Worm (Caenorhabditis elegans) whole organism, L4 larva: ENCODE results near the gene sre-18.

Source experiments
- T20F7.1 ChIP-seq: fragments of 200-800 bp; sonication (Bioruptor generic); optimal IDR thresholded peaks from 2 replicates; lab custom pipeline; 2018; ENCODE audit warnings: mild to moderate bottlenecking, missing genetic modification characterization, missing compliant biosample characterization
- Y5F2A.4 ChIP-seq: fragments of 200-800 bp; sonication (Bioruptor generic); optimal IDR thresholded peaks from 2 replicates; lab custom pipeline; 2018; ENCODE audit warnings: mild to moderate bottlenecking, missing genetic modification characterization, missing compliant biosample characterization
- ZK337.2 ChIP-seq: fragments of 200-800 bp; sonication (Bioruptor generic); IDR thresholded peaks from 2 replicates; pipeline ENCODE4 v1.3.6; 2022; ENCODE audit warnings: missing genetic modification reagents, missing genetic modification characterization, missing compliant biosample characterization
- ZK546.5 ChIP-seq, 2 experiments: sonication (generic microtip); optimal IDR thresholded peaks; 2 replicates each; lab custom pipeline; 2017; ENCODE audit warnings: missing biosample characterization in 2 of 2, missing genetic modification characterization in 2 of 2
- aha-1 ChIP-seq: fragments of 150-350 bp; peaks from one replicate; lab custom pipeline; 2014; ENCODE audit warnings: missing biosample characterization, missing genetic modification characterization
- aly-2 ChIP-seq: sonication (generic microtip); optimal IDR thresholded peaks from 2 replicates; lab custom pipeline; 2018; ENCODE audit warnings: missing biosample characterization, missing genetic modification characterization
- ama-1 ChIP-seq: fragments of 150-350 bp; optimal IDR thresholded peaks from 2 replicates; lab custom pipeline; 2014; ENCODE audit warnings: inconsistent platforms, mixed read lengths
- ceh-28 ChIP-seq: fragments of 150-350 bp; optimal IDR thresholded peaks from 2 replicates; lab custom pipeline; 2014; ENCODE audit warnings: missing biosample characterization, missing genetic modification reagents, missing genetic modification characterization
- ceh-82 ChIP-seq: sonication (generic microtip); optimal IDR thresholded peaks from 2 replicates; lab custom pipeline; 2017; ENCODE audit warnings: missing biosample characterization, missing genetic modification characterization
- ces-1 ChIP-seq: fragments of 150-350 bp; sonication (generic microtip); optimal IDR thresholded peaks from 4 replicates; lab custom pipeline; 2014; ENCODE audit warnings: missing biosample characterization, missing genetic modification reagents, missing genetic modification characterization
- dve-1 ChIP-seq: sonication (generic microtip); optimal IDR thresholded peaks from 2 replicates; lab custom pipeline; 2017; ENCODE audit warnings: antibody characterized with exemption, mild to moderate bottlenecking, missing genetic modification characterization, missing compliant biosample characterization; ENCODE audit not compliant: insufficient read depth
- fkh-10 ChIP-seq: fragments of 150-350 bp; optimal IDR thresholded peaks from 2 replicates; lab custom pipeline; 2014; ENCODE audit warnings: missing biosample characterization, missing genetic modification reagents, missing genetic modification characterization
- hlh-11 ChIP-seq: fragments of 200-800 bp; sonication (Bioruptor generic); optimal IDR thresholded peaks from 2 replicates; lab custom pipeline; 2018; ENCODE audit warnings: mild to moderate bottlenecking, missing genetic modification characterization, missing compliant biosample characterization
- lim-7 ChIP-seq: fragments of 200-800 bp; sonication (Bioruptor generic); IDR thresholded peaks from 2 replicates; pipeline ENCODE4 v1.3.6; 2022; ENCODE audit warnings: missing genetic modification characterization, missing compliant biosample characterization
- lir-3 ChIP-seq: sonication (generic microtip); optimal IDR thresholded peaks from 2 replicates; lab custom pipeline; 2016; ENCODE audit warnings: mild to moderate bottlenecking, missing genetic modification characterization, missing compliant biosample characterization
- lsy-2 ChIP-seq, 2 experiments: fragments of 150-350 bp in 1 of 2; sonication (generic microtip) in 1 of 2; optimal IDR thresholded peaks; 2 replicates each; lab custom pipeline; 2014 to 2017; ENCODE audit warnings: missing biosample characterization in 2 of 2, missing genetic modification characterization in 2 of 2
- madf-5 ChIP-seq, 2 experiments: fragments of 200-800 bp; sonication (Bioruptor generic); IDR thresholded peaks; 2 replicates each; pipeline ENCODE4 v1.3.6; 2022; ENCODE audit warnings: missing compliant biosample characterization in 2 of 2, missing genetic modification characterization in 2 of 2
- mdl-1 ChIP-seq, 2 experiments: fragments of 150-350 bp in 1 of 2; sonication (generic microtip) in 1 of 2; optimal IDR thresholded peaks; 2 replicates each; lab custom pipeline; 2014 to 2017; ENCODE audit warnings: missing biosample characterization in 2 of 2, missing genetic modification characterization in 2 of 2
- mdt-29 ChIP-seq: fragments of 200-800 bp; sonication (Bioruptor generic); IDR thresholded peaks from 2 replicates; pipeline ENCODE4 v1.3.6; 2022; ENCODE audit warnings: missing genetic modification reagents, missing genetic modification characterization, missing compliant biosample characterization
- mxl-2 ChIP-seq: fragments of 200-800 bp; sonication (Bioruptor generic); conservative IDR thresholded peaks from 2 replicates; pipeline ENCODE4 v1.3.6; 2022; ENCODE audit warnings: missing genetic modification reagents, missing genetic modification characterization, missing compliant biosample characterization
- nhr-11 ChIP-seq: fragments of 150-350 bp; optimal IDR thresholded peaks from 2 replicates; lab custom pipeline; 2014; ENCODE audit warnings: missing biosample characterization, missing genetic modification characterization
- nhr-25 ChIP-seq: sonication (generic microtip); optimal IDR thresholded peaks from 2 replicates; lab custom pipeline; 2017; ENCODE audit warnings: missing genetic modification characterization, mild to moderate bottlenecking, missing compliant biosample characterization, antibody characterized with exemption, moderate library complexity, borderline replicate concordance; ENCODE audit not compliant: insufficient read depth
- nhr-42 ChIP-seq: fragments of 200-800 bp; sonication (Bioruptor generic); IDR thresholded peaks from 2 replicates; pipeline ENCODE4 v1.3.6; 2022; ENCODE audit warnings: missing genetic modification characterization, missing compliant biosample characterization
- nhr-48 ChIP-seq: sonication (generic microtip); optimal IDR thresholded peaks from 2 replicates; lab custom pipeline; 2016; ENCODE audit warnings: mild to moderate bottlenecking, missing genetic modification characterization, missing compliant biosample characterization
- nhr-76 ChIP-seq: fragments of 150-350 bp; optimal IDR thresholded peaks from 2 replicates; lab custom pipeline; 2014; ENCODE audit warnings: missing biosample characterization, missing genetic modification characterization
- rbr-2 ChIP-seq: sonication (generic microtip); optimal IDR thresholded peaks from 2 replicates; lab custom pipeline; 2016; ENCODE audit warnings: missing genotype, missing genetic modification characterization, missing compliant biosample characterization
- saeg-2 ChIP-seq: fragments of 200-800 bp; sonication (Bioruptor generic); IDR thresholded peaks from 2 replicates; pipeline ENCODE4 v1.3.6; 2022; ENCODE audit warnings: missing genetic modification reagents, missing genetic modification characterization, missing compliant biosample characterization
- spr-1 ChIP-seq: sonication (generic microtip); optimal IDR thresholded peaks from 2 replicates; lab custom pipeline; 2016; ENCODE audit warnings: mild to moderate bottlenecking, missing genetic modification characterization, missing compliant biosample characterization
- tag-97 ChIP-seq: fragments of 200-800 bp; sonication (Bioruptor generic); IDR thresholded peaks from 2 replicates; pipeline ENCODE4 v1.3.6; 2022; ENCODE audit warnings: missing genetic modification characterization, missing compliant biosample characterization
- tra-1 ChIP-seq: fragments of 200-800 bp; sonication (Bioruptor generic); IDR thresholded peaks from 2 replicates; pipeline ENCODE4 v1.3.6; 2022; ENCODE audit warnings: missing genetic modification reagents, missing genetic modification characterization, missing compliant biosample characterization
- unc-130 ChIP-seq: sonication (generic microtip); optimal IDR thresholded peaks from 2 replicates; lab custom pipeline; 2016; ENCODE audit warnings: missing genetic modification reagents, missing genetic modification characterization, missing compliant biosample characterization
- zip-2 ChIP-seq: fragments of 150-350 bp; optimal IDR thresholded peaks from 2 replicates; lab custom pipeline; 2014; ENCODE audit warnings: missing biosample characterization, missing genetic modification characterization
- ztf-11 ChIP-seq: fragments of 150-350 bp; optimal IDR thresholded peaks from 2 replicates; lab custom pipeline; 2014; ENCODE audit warnings: missing biosample characterization, missing genetic modification characterization
- ztf-7 ChIP-seq: fragments of 150-350 bp; optimal IDR thresholded peaks from 2 replicates; lab custom pipeline; 2014; ENCODE audit warnings: missing biosample characterization, missing genetic modification characterization

The sre-18 gene

DNA sequence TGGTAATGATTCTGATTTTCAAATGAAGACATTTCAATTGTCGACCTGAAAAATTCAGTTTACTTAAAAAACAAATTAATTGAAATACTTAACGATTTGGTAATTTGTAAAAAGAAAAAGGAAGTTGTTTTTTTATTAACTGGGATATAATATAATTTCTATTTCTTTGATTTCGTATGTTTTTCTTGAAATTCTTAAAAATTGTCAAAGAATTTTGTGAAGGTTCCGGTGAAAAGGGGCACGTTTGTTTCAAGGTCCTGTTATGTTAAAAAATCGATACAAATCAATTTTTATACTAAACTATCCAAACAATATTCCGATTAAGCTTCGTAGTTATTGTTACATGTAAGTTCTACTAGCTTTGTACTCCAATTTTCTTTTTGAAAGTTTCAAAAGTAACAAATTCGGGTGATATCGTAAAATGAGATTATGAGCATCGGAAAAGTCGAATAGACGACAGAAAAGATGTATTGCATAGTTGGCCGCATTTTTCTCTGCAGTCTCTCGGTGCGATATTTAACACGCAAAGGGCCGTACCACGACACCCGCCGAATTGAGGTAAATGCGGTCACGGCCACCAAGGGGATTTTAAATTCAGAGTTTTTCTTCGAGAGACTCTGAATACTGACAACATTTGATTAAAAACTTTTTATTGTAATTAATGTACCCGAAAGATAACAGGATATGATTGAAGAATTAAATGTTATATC, 29.7 kb upstream of the sre-18 start, which contains the start of gene Y39C12A.9:
Y39C12A.9 (minus strand) TSS at position 51 of the 710 bp plus-strand sequence.
- TF ChIP-seq nhr-11: no peak
- peak; percentile 27 for TF ChIP-seq aha-1
- TF ChIP-seq lsy-2 (tag; optimal IDR thresholded peaks at IDR 0.05; lab: Kevin White, UChicago): peak in 1 of 2 experiments; percentile 13
- TF ChIP-seq, all 104 proteins: peak for 2

DNA sequence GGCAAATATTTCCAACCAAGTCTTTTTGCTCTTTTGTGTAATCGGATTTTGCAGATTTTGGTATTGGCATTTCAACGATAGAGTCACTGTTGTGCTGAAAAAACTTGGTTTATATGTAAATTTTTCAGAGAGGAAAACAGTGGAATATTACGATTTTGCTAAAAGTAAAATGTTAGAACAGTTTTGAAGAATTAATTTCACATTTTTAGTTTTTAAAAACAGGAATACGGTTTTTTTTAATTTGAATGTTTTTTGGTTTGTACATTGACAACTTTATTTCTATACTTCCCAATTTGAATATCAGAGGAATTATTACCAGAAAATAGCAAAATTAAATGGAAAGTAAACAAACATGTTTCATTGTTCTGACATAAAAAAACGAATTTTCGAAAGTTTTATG, 23.0 kb upstream of the sre-18 start, which contains the start of gene dnj-26:
dnj-26 (minus strand) TSS at position 101 of the 400 bp plus-strand sequence.
- no peak for TF ChIP-seq lim-7
- TF ChIP-seq tag-97 (GFP tag; lab: Robert Waterston, UW): no peak
- no peak for TF ChIP-seq mxl-2 (GFP tag; lab: Robert Waterston, UW)
- TF ChIP-seq ceh-28 (tag; lab: Kevin White, UChicago): no peak
- TF ChIP-seq nhr-76 (tag; lab: Kevin White, UChicago): no peak
- TF ChIP-seq ztf-7 (tag; lab: Kevin White, UChicago): no peak
- TF ChIP-seq tra-1 (GFP tag; lab: Robert Waterston, UW): no peak
- TF ChIP-seq ztf-11: no peak
- TF ChIP-seq lsy-2 (tag; optimal IDR thresholded peaks at IDR 0.05; lab: Kevin White, UChicago): no peak
- no peak for TF ChIP-seq dve-1 (tag; lab: Kevin White, UChicago)
- TF ChIP-seq nhr-42 (GFP tag; lab: Robert Waterston, UW): no peak
- no peak for TF ChIP-seq fkh-10 (GFP tag; lab: Kevin White, UChicago)
- TF ChIP-seq spr-1 (tag; lab: Kevin White, UChicago): no peak
- no peak for TF ChIP-seq lir-3 (tag; lab: Kevin White, UChicago)

DNA sequence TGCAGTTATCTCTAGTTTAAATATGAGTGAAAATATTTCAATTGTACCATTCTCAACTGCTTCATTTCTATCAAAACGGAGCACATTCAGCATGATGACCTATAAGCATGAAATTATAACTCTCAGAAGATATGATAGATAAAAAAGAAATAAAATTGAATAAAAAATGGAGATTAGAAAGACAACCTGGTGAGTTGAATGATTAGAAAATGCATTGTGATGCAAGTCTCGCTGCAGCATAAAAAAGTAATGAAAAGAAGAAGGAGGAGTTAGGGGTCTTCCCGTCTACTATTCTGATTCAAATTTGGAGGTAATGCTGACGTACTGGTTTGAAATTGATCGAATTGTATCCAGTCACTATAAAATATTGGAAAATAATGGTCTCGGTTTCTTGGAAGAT, 15.1 kb upstream of the sre-18 start, which contains the start of gene sre-15:
sre-15 (minus strand) TSS at position 101 of the 400 bp plus-strand sequence.
- no peak for TF ChIP-seq mdl-1 (tag; optimal IDR thresholded peaks at IDR 0.05; lab: Kevin White, UChicago)
- TF ChIP-seq unc-130 (GFP tag; lab: Kevin White, UChicago): no peak
- no peak for TF ChIP-seq T20F7.1 (GFP tag; lab: Kevin White, UChicago)
- no peak for TF ChIP-seq ceh-82
- no peak for TF ChIP-seq aly-2 (tag; lab: Kevin White, UChicago)
- no peak for TF ChIP-seq saeg-2 (GFP tag; lab: Robert Waterston, UW)
- no peak for TF ChIP-seq nhr-25 (tag; lab: Kevin White, UChicago)
- TF ChIP-seq ZK546.5 (tag; optimal IDR thresholded peaks at IDR 0.05; lab: Kevin White, UChicago): no peak
- no peak for TF ChIP-seq nhr-48 (tag; lab: Kevin White, UChicago)
- no peak for TF ChIP-seq tra-1 (GFP tag; lab: Robert Waterston, UW)
- no peak for TF ChIP-seq ama-1 (lab: Kevin White, UChicago)
- TF ChIP-seq madf-5 (GFP tag; IDR thresholded peaks at IDR 0.05; lab: Robert Waterston, UW): no peak
- TF ChIP-seq ZK337.2 (GFP tag; lab: Robert Waterston, UW): no peak

DNA sequence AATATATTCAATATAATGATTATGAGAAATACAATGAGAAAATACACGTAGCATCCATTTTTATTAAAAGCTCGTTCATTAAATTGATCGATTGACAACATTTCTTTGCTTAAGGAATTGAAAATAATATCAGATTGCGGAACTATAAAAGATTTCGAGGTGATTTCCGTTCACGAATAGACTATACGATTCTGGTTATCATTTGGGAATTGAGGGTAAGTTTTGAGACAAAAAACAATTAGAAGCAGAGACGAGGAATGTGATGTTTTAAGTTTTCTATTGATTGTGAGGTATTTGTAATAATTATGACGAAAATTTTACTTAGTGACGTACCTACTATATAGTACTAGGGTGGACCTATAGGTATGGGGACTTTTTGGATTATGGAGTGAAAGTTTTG, 9.3 kb upstream of the sre-18 start, which contains the start of gene sre-19:
sre-19 (minus strand) TSS at position 101 of the 400 bp plus-strand sequence.
- no peak for TF ChIP-seq ces-1
- TF ChIP-seq hlh-11 (tag; lab: Kevin White, UChicago): no peak

DNA sequence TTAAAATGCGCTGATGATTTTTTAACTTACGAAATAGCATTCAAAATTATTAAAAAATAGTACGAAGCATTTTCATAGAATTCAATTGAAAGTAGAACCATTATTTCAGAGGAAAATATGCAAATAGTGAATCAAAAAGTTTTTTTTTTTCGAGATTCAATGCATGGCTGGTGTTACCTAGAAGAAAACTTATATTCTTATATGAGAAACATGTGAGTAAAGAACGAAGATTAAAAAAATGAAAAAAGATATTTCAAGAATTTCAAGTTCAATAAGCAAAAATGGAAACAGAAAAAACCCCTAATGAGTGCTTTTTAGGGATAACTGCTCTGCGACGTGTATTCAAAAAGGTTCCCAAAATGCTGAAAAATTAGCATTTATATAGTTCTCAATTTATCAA, 6.4 kb upstream of the sre-18 start, which contains the start of gene sre-16:
sre-16 (minus strand) TSS at position 101 of the 400 bp plus-strand sequence.
- TF ChIP-seq mdt-29 (GFP tag; lab: Robert Waterston, UW) (no peak), spr-1 (tag; lab: Kevin White, UChicago) (no peak), zip-2 (tag; lab: Kevin White, UChicago) (no peak), rbr-2 (no peak), T20F7.1 (GFP tag; lab: Kevin White, UChicago) (no peak), Y5F2A.4 (GFP tag; lab: Kevin White, UChicago) (no peak)
- TF ChIP-seq, all 104 proteins: peak for 0
